Worm (Caenorhabditis elegans) whole organism, midembryonic: Measurements from ENCODE around the gene T26H8.4.

ENCODE experiments used
- T22C8.4 ChIP-seq: fragments of 200-800 bp; sonication (Bioruptor generic); IDR thresholded peaks from 2 replicates; pipeline ENCODE4 v1.3.6; 2022; ENCODE audit warnings: missing genetic modification characterization, missing compliant biosample characterization
- ztf-23 ChIP-seq: fragments of 200-800 bp; sonication (Bioruptor generic); IDR thresholded peaks from 2 replicates; pipeline ENCODE4 v1.3.6; 2022; ENCODE audit warnings: missing genetic modification reagents, missing genetic modification characterization, missing compliant biosample characterization

DNA sequence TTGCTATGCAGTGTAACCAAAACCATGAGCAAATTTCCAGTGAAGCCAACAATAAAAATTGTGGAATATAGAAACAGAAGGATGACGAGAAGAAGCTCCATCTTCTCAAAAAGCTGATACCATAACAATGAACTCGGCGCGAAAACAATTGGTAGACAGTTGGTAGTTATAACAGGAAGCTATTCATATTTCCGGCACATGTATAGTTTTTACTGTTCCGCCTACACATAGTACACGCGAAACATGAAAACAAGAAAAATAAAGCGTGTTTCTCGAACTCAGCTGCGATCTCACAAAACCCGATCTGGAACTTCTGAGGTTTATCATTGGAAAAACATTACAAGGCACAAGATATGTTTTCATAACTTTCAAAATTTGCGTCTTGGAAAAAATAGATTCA, 47.6 kb downstream of the T26H8.4 start, which contains the start of gene srsx-37:
- TF ChIP-seq T22C8.4 (GFP tag; lab: Robert Waterston, UW) (no peak), ztf-23 (GFP tag; lab: Robert Waterston, UW) (no peak)
